Worm (Caenorhabditis elegans): ENCODE results near the gene cup-15.

ce11 chrII:9304849-9305248 lies 48.0 kb upstream of the cup-15 start:
- no peak for TF ChIP-seq unc-39 (tag; optimal IDR thresholded peaks at IDR 0.05)
- TF ChIP-seq unc-62 (GFP tag; optimal IDR thresholded peaks at IDR 0.05), result no peak
- no peak for TF ChIP-seq unc-55 (GFP tag; optimal IDR thresholded peaks at IDR 0.05)
- TF ChIP-seq blmp-1 (tag; optimal IDR thresholded peaks at IDR 0.05; ENCODE audit: insufficient read depth), result no peak
